Worm (Caenorhabditis elegans): ENCODE measurements around the gene srxa-11.

srxa-11 gene

ce11 chrV:13949010-13949409 lies 25.1 kb downstream of the srxa-11 start, which contains the start of gene R10D12.6:
Gene R10D12.6 (plus strand): TSS chrV:13949310.
- TF ChIP-seq tlf-1 (GFP tag; optimal IDR thresholded peaks at IDR 0.05) (no peak), fkh-3 (tag; optimal IDR thresholded peaks at IDR 0.05) (no peak), unc-62 (GFP tag; optimal IDR thresholded peaks at IDR 0.05) (no peak), dpl-1 (GFP tag; optimal IDR thresholded peaks at IDR 0.05) (no peak), athp-1 (tag; optimal IDR thresholded peaks at IDR 0.05) (no peak), hmg-1.2 (GFP tag; IDR thresholded peaks at IDR 0.05) (no peak), lsl-1 (GFP tag; optimal IDR thresholded peaks at IDR 0.05) (no peak)

- no peak for TF ChIP-seq hmg-20 (GFP tag; IDR thresholded peaks at IDR 0.05)
- no peak for TF ChIP-seq xnd-1 (tag; optimal IDR thresholded peaks at IDR 0.05)
- TF ChIP-seq ztf-18 (tag; optimal IDR thresholded peaks at IDR 0.05), result no peak
- TF ChIP-seq attf-6 (GFP tag; IDR thresholded peaks at IDR 0.05), result no peak
- TF ChIP-seq him-1 (tag; optimal IDR thresholded peaks at IDR 0.05), result no peak
- TF ChIP-seq mxl-1 (tag; optimal IDR thresholded peaks at IDR 0.05), result no peak
- no peak for TF ChIP-seq let-526 (GFP tag; IDR thresholded peaks at IDR 0.05)
- no peak for TF ChIP-seq sptf-2 (GFP tag; optimal IDR thresholded peaks at IDR 0.05)
- no peak for TF ChIP-seq F55B11.4 (tag; optimal IDR thresholded peaks at IDR 0.05; ENCODE audit: borderline replicate concordance, insufficient read depth)
- no peak for TF ChIP-seq lsy-27 (tag; optimal IDR thresholded peaks at IDR 0.05; ENCODE audit: borderline replicate concordance, insufficient read depth)
Measured at ce11 chrV:13949752-13950151, 25.8 kb downstream of the srxa-11 start, which contains the start of gene R10D12.7. Gene R10D12.7 (plus strand): TSS chrV:13950052.

- TF ChIP-seq lin-35 (GFP tag; optimal IDR thresholded peaks at IDR 0.05), result no peak
- TF ChIP-seq nhr-80 (tag; optimal IDR thresholded peaks at IDR 0.05), result no peak
- no peak for TF ChIP-seq F49E8.2 (tag; optimal IDR thresholded peaks at IDR 0.05; ENCODE audit: insufficient read depth)
- TF ChIP-seq hlh-26 (GFP tag; conservative IDR thresholded peaks at IDR 0.05), result no peak
- TF ChIP-seq atf-7 (tag; optimal IDR thresholded peaks at IDR 0.05), result no peak
- no peak for TF ChIP-seq tbp1 (GFP tag; optimal IDR thresholded peaks at IDR 0.05)
- no peak for TF ChIP-seq mes-4 (tag; optimal IDR thresholded peaks at IDR 0.05)
- TF ChIP-seq ztf-6 (GFP tag; IDR thresholded peaks at IDR 0.05), result no peak
- TF ChIP-seq F37B4.10 (GFP tag; IDR thresholded peaks at IDR 0.05), result no peak
- no peak for TF ChIP-seq lsy-27 (tag; optimal IDR thresholded peaks at IDR 0.05; ENCODE audit: borderline replicate concordance, insufficient read depth)
- TF ChIP-seq attf-5 (GFP tag; optimal IDR thresholded peaks at IDR 0.05), result no peak
- no peak for TF ChIP-seq pha-4 (tag; optimal IDR thresholded peaks at IDR 0.05)
- no peak for TF ChIP-seq unc-130 (GFP tag; optimal IDR thresholded peaks at IDR 0.05)
- no peak for TF ChIP-seq nfya-1 (tag; optimal IDR thresholded peaks at IDR 0.05; ENCODE audit: borderline replicate concordance, insufficient read depth)
Measured at ce11 chrV:13953191-13953590, 29.2 kb downstream of the srxa-11 start, which contains the start of gene R10D12.8. Gene R10D12.8 (minus strand): TSS chrV:13953291.

- no peak for TF ChIP-seq Y53G8AR.9 (GFP tag; conservative IDR thresholded peaks at IDR 0.05)
- no peak for TF ChIP-seq B0336.3 (GFP tag; IDR thresholded peaks at IDR 0.05)
- no peak for TF ChIP-seq nhr-80 (tag; optimal IDR thresholded peaks at IDR 0.05)
- TF ChIP-seq repo-1 (tag; optimal IDR thresholded peaks at IDR 0.05), result no peak
- no peak for TF ChIP-seq lsy-27 (tag; optimal IDR thresholded peaks at IDR 0.05; ENCODE audit: borderline replicate concordance, insufficient read depth)
- no peak for TF ChIP-seq ceh-91 (GFP tag; IDR thresholded peaks at IDR 0.05)
- TF ChIP-seq lag-1 (GFP tag; IDR thresholded peaks at IDR 0.05), result no peak
Measured at ce11 chrV:13954056-13954455, 30.1 kb downstream of the srxa-11 start, which contains the start of gene swt-6. Gene swt-6 (plus strand): TSS chrV:13954356.
